Worm (Caenorhabditis elegans) whole organism, L2 larva: ENCODE data around the gene sms-3.

Source experiments
- lin-13 ChIP-seq: fragments of 150-350 bp; optimal IDR thresholded peaks from 2 replicates; lab custom pipeline; 2014; ENCODE audit warnings: missing biosample characterization, missing genetic modification reagents, missing genetic modification characterization
- nhr-10 ChIP-seq: sonication (generic microtip); optimal IDR thresholded peaks from 2 replicates; lab custom pipeline; 2017; ENCODE audit warnings: missing biosample characterization, missing genetic modification characterization
- skn-1 ChIP-seq: sonication (generic microtip); optimal IDR thresholded peaks from 2 replicates; lab custom pipeline; 2017; ENCODE audit warnings: missing biosample characterization, missing genetic modification characterization
- unc-39 ChIP-seq: fragments of 150-350 bp; optimal IDR thresholded peaks from 2 replicates; lab custom pipeline; 2014; ENCODE audit warnings: missing biosample characterization, missing genetic modification characterization
- unc-55 ChIP-seq: fragments of 150-350 bp; sonication (generic microtip); optimal IDR thresholded peaks from 3 replicates; lab custom pipeline; 2014; ENCODE audit warnings: missing biosample characterization, missing genetic modification reagents, missing genetic modification characterization
- ztf-11 ChIP-seq: sonication (generic microtip); optimal IDR thresholded peaks from 2 replicates; lab custom pipeline; 2017; ENCODE audit warnings: missing biosample characterization, missing genetic modification characterization

- TF ChIP-seq unc-55 (GFP tag; lab: Kevin White, UChicago): no peak
- no peak for TF ChIP-seq skn-1
- TF ChIP-seq ztf-11 (tag; lab: Kevin White, UChicago): no peak
- TF ChIP-seq unc-39 (tag; lab: Kevin White, UChicago): no peak
- TF ChIP-seq lin-13: no peak
- TF ChIP-seq nhr-10 (tag; lab: Kevin White, UChicago): no peak
These were observed 16.7 kb downstream of the sms-3 start for ce11 chrIII:1584216-1584715.
